Fruit fly (Drosophila melanogaster): Measurements from ENCODE around the gene mRpL28.

Gene mRpL28

DNA sequence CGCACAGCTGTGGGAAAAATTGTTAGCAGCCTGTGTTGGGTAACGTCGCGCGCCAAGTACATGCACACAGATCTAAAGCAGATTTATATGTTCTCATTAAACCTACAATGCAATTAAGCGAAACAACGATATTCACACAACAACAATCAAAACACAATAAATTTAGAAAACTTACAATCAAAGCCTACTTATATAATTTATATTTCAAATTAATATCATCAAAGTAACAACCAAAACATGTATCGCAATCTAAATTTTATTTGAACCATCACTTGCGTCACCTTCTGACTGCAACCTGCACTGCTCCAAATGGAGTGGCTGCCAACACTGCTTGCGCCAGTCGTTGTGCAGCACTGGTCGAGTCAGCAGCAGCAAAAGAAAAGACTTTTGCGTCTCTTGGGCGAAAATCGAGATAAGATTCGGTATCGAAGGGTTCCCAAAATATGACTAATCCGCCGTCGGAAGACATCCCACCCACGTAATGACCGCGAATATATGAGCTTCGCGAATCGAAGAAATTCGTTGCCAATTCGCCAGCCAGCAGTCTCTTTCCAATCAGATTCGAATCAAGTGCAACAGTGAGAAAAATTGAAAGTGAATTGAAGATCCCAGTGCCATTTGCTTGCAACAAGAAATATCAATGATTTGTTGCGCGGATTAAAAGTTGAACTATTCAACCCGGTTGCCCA lies 7.6 kb downstream of the mRpL28 start, which contains the start of the genes CG8892 and CG34126 (continued):
- TF ChIP-seq ss (GFP tag; optimal IDR thresholded peaks at IDR 0.05) (peak; percentile 85 to 95), fd85E (GFP tag; optimal IDR thresholded peaks at IDR 0.05) (peak; percentile 90), CG6854 (GFP tag; optimal IDR thresholded peaks at IDR 0.05) (peak; percentile 88), Ets21C (GFP tag; optimal IDR thresholded peaks at IDR 0.05) (peak; percentile 97), CG8319 (GFP tag; optimal IDR thresholded peaks at IDR 0.05) (peak; percentile 96), CG10669 (GFP tag; optimal IDR thresholded peaks at IDR 0.05) (peak; percentile 95), CG11762 (GFP tag; optimal IDR thresholded peaks at IDR 0.05; ENCODE audit: insufficient read depth) (peak; percentile 95), Hr38 (GFP tag; optimal IDR thresholded peaks at IDR 0.05) (no peak), CG6163 (GFP tag; IDR thresholded peaks at IDR 0.05) (peak; percentile 93), Lpt (GFP tag; optimal IDR thresholded peaks at IDR 0.05) (peak; percentile 90), CG6808 (GFP tag; optimal IDR thresholded peaks at IDR 0.05) (peak; percentile 93), CG11902 (GFP tag; optimal IDR thresholded peaks at IDR 0.05) (peak; percentile 98), CG3919 (GFP tag; optimal IDR thresholded peaks at IDR 0.05) (peak; percentile 98), Eip78C (GFP tag) (peak; percentile 98), dsx (GFP tag; optimal IDR thresholded peaks at IDR 0.05; ENCODE audit: poor library complexity, severe bottlenecking) (peak; percentile 89), Smox (GFP tag; optimal IDR thresholded peaks at IDR 0.05) (peak; percentile 96), cyc (GFP tag; optimal IDR thresholded peaks at IDR 0.05) (peak; percentile 98), lz (GFP tag; optimal IDR thresholded peaks at IDR 0.05) (peak; percentile 98), CG3032 (tag; optimal IDR thresholded peaks at IDR 0.05) (peak; percentile 98), CG8632 (GFP tag; optimal IDR thresholded peaks at IDR 0.05) (peak; percentile 95), vri (GFP tag; optimal IDR thresholded peaks at IDR 0.05) (peak; percentile 95), svp (GFP tag) (peak; percentile 97), OdsH (GFP tag; optimal IDR thresholded peaks at IDR 0.05) (peak; percentile 99), CG4318 (GFP tag; optimal IDR thresholded peaks at IDR 0.05) (peak; percentile 96), Ets96B (tag; optimal IDR thresholded peaks at IDR 0.05) (peak; percentile 92), CG34406 (GFP tag; optimal IDR thresholded peaks at IDR 0.05) (peak; percentile 94)

DNA sequence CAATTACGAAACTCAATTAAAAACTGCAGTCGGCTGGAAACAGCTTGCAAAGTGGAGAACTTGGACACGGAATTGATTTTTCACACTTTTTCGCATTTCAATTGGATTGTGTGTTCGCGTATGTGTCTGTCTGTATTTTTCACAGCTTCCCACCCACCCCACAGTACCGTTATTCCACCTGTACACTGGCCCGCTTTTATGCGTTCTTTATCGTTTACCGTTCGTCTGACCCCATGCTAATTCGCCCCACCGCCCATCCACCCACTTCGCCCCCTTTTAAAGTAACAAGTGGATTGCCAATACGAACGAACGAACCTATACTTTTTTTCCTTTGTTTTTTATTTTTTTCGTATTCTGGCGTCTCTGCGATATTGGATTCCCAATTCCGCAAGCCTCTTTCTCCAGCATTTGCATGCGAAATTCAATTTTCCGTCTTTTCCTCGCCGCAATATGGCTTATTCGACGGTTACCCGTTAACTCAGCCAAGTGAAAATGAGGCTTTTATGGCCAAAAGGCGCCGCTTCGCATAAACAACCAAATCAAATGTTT lies 8.4 kb downstream of the mRpL28 start:
- no peak for TF ChIP-seq lz (GFP tag; optimal IDR thresholded peaks at IDR 0.05)
- no peak for TF ChIP-seq cyc (GFP tag; optimal IDR thresholded peaks at IDR 0.05)
- no peak for TF ChIP-seq CG7368 (GFP tag; optimal IDR thresholded peaks at IDR 0.05)
- no peak for TF ChIP-seq CG10631 (GFP tag; optimal IDR thresholded peaks at IDR 0.05)
- TF ChIP-seq pdm3 (GFP tag; optimal IDR thresholded peaks at IDR 0.05) = no peak
- TF ChIP-seq CG3919 (GFP tag; optimal IDR thresholded peaks at IDR 0.05) = no peak
- no peak for TF ChIP-seq CG3032 (tag; optimal IDR thresholded peaks at IDR 0.05)
- TF ChIP-seq CG6276 (GFP tag; optimal IDR thresholded peaks at IDR 0.05) = no peak
- TF ChIP-seq dac (GFP tag; optimal IDR thresholded peaks at IDR 0.05) = no peak

DNA sequence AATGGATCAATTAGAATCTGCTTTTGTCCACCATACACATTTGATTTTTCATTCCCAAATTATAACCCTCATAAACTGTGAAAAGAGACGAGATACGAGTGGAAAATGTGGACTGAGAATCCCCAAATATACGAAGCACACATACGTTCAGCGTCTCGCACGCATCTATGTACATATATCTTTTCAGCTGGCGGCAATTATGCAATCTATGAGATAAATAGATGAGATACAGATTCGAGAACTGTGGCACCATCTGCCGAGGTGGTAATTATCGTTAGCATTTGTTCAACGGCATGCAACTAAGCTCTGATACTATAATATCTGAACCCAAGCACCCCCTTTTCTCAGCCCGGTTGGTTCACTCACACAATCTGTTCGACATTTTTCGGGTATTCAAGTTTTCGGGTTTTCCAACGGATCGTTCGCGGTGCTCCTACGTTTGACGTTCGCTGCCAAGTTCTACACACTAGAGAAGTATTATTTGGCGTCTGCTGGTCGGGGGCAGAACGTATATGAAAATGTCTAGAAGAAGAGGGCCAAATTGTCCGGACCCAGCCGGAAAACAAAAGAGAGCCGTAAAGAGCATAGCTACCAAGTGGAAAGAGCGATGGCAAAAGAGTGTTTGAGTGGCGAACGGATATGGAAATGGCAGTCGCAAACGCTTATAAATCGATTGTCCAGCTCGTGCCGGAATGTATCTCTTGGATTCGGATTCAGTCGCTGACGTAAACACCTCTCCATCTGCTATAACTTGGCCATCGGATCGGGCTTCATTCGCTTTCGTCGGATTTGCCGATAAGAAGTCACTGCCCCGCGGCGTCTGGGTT lies 21.4 kb downstream of the mRpL28 start:
- no peak for TF ChIP-seq CG32006 (GFP tag; optimal IDR thresholded peaks at IDR 0.05)
- TF ChIP-seq CG7368 (GFP tag; optimal IDR thresholded peaks at IDR 0.05) = no peak
- TF ChIP-seq CG6163 (GFP tag; IDR thresholded peaks at IDR 0.05) = no peak
- no peak for TF ChIP-seq Smox (GFP tag; optimal IDR thresholded peaks at IDR 0.05)
- no peak for TF ChIP-seq Sox14 (GFP tag; optimal IDR thresholded peaks at IDR 0.05)
- TF ChIP-seq Eip78C (GFP tag) = no peak
- no peak for TF ChIP-seq acj6 (GFP tag; optimal IDR thresholded peaks at IDR 0.05)
